Fruit fly (Drosophila melanogaster) whole organism, embryonic: ENCODE data around the gene Scm.

Source experiments
- Asciz ChIP-seq: fragments of 200-800 bp; sonication (Bioruptor generic); optimal IDR thresholded peaks from 2 replicates; lab custom pipeline; 2017; ENCODE audit warnings: missing biosample characterization, mild to moderate bottlenecking, missing genetic modification characterization, missing genetic modification reagents
- Atf6 ChIP-seq: fragments of 200-800 bp; sonication (Bioruptor generic); IDR thresholded peaks from 2 replicates; pipeline ENCODE4 v1.3.6; 2022; ENCODE audit warnings: missing biosample characterization, missing genetic modification characterization
- CG10147 ChIP-seq: fragments of 200-800 bp; sonication (Bioruptor generic); optimal IDR thresholded peaks from 2 replicates; lab custom pipeline; 2019; ENCODE audit warnings: missing biosample characterization, mild to moderate bottlenecking, missing genetic modification characterization, moderate library complexity
- CG10462 ChIP-seq: fragments of 200-800 bp; sonication (Bioruptor generic); optimal IDR thresholded peaks from 2 replicates; lab custom pipeline; 2016; ENCODE audit warnings: missing biosample characterization, missing genetic modification characterization
- CG11093 ChIP-seq: fragments of 200-800 bp; sonication (Bioruptor generic); IDR thresholded peaks from 3 replicates; pipeline ENCODE4 v1.3.6; 2022; ENCODE audit warnings: missing biosample characterization, missing genetic modification characterization
- CG11398 ChIP-seq: fragments of 200-800 bp; sonication (Bioruptor generic); optimal IDR thresholded peaks from 2 replicates; lab custom pipeline; 2016; ENCODE audit warnings: missing biosample characterization, missing genetic modification characterization
- CG11456 ChIP-seq: fragments of 200-800 bp; sonication (Bioruptor generic); IDR thresholded peaks from 3 replicates; pipeline ENCODE4 v1.3.6; 2022; ENCODE audit warnings: missing biosample characterization, missing genetic modification characterization
- CG12219 ChIP-seq: fragments of 200-800 bp; sonication (Bioruptor generic); optimal IDR thresholded peaks from 3 replicates; lab custom pipeline; 2018; ENCODE audit warnings: missing biosample characterization, mild to moderate bottlenecking, missing genetic modification characterization
- CG12744 ChIP-seq: fragments of 200-800 bp; sonication (Bioruptor generic); optimal IDR thresholded peaks from 2 replicates; lab custom pipeline; 2016; ENCODE audit warnings: missing biosample characterization, missing genetic modification characterization
- CG15269 ChIP-seq: fragments of 200-800 bp; sonication (Bioruptor generic); optimal IDR thresholded peaks from 2 replicates; lab custom pipeline; 2018; ENCODE audit warnings: missing biosample characterization, mild to moderate bottlenecking, missing genetic modification characterization, moderate library complexity
- CG15479 ChIP-seq: fragments of 200-800 bp; sonication (Bioruptor generic); optimal IDR thresholded peaks from 3 replicates; lab custom pipeline; 2019; ENCODE audit warnings: missing biosample characterization, mild to moderate bottlenecking, missing genetic modification characterization, moderate library complexity
- CG1647 ChIP-seq: fragments of 200-800 bp; sonication (Bioruptor generic); optimal IDR thresholded peaks from 3 replicates; lab custom pipeline; 2016; ENCODE audit warnings: missing biosample characterization, missing genetic modification characterization
- CG18262 ChIP-seq: fragments of 200-800 bp; optimal IDR thresholded peaks from 3 replicates; lab custom pipeline; 2019; ENCODE audit warnings: missing biosample characterization, mild to moderate bottlenecking, missing genetic modification characterization, moderate library complexity
- CG2875 ChIP-seq: fragments of 200-800 bp; sonication (Bioruptor generic); optimal IDR thresholded peaks from 2 replicates; lab custom pipeline; 2017; ENCODE audit warnings: missing biosample characterization, mild to moderate bottlenecking, missing genetic modification characterization, missing genetic modification reagents
- CG3065 ChIP-seq: fragments of 200-800 bp; sonication (Bioruptor generic); optimal IDR thresholded peaks from 2 replicates; lab custom pipeline; 2016; ENCODE audit warnings: missing biosample characterization, missing genetic modification characterization
- CG31388 ChIP-seq: fragments of 200-800 bp; sonication (Bioruptor generic); optimal IDR thresholded peaks from 2 replicates; lab custom pipeline; 2016; ENCODE audit warnings: missing biosample characterization, missing genetic modification characterization
- CG42726 ChIP-seq: fragments of 200-800 bp; sonication (Bioruptor generic); IDR thresholded peaks from 2 replicates; pipeline ENCODE4 v1.3.6; 2022; ENCODE audit warnings: missing biosample characterization, missing genetic modification characterization; ENCODE audit not compliant: partially characterized antibody
- CG4404 ChIP-seq: fragments of 200-800 bp; sonication (Bioruptor generic); IDR thresholded peaks from 2 replicates; pipeline ENCODE4 v1.3.6; 2022; ENCODE audit warnings: missing biosample characterization, missing genetic modification characterization
- CG6654 ChIP-seq: fragments of 200-800 bp; sonication (Bioruptor generic); optimal IDR thresholded peaks from 2 replicates; lab custom pipeline; 2017; ENCODE audit warnings: missing biosample characterization, mild to moderate bottlenecking, missing genetic modification characterization
- CG6683 ChIP-seq: fragments of 200-800 bp; sonication (Bioruptor generic); optimal IDR thresholded peaks from 2 replicates; lab custom pipeline; 2017; ENCODE audit warnings: missing biosample characterization, mild to moderate bottlenecking, missing genetic modification characterization, missing genetic modification reagents
- CG7271 ChIP-seq: fragments of 200-800 bp; sonication (Bioruptor generic); optimal IDR thresholded peaks from 2 replicates; lab custom pipeline; 2018; ENCODE audit warnings: missing biosample characterization, mild to moderate bottlenecking, missing genetic modification characterization, moderate library complexity
- CG8388 ChIP-seq: fragments of 200-800 bp; sonication (Bioruptor generic); optimal IDR thresholded peaks from 2 replicates; lab custom pipeline; 2019; ENCODE audit warnings: missing biosample characterization, mild to moderate bottlenecking, missing genetic modification characterization, moderate library complexity
- Dip3 ChIP-seq: fragments of 200-800 bp; sonication (Bioruptor generic); optimal IDR thresholded peaks from 3 replicates; lab custom pipeline; 2016; ENCODE audit warnings: missing biosample characterization, missing genetic modification characterization
- Fer1 ChIP-seq: fragments of 200-800 bp; sonication (Bioruptor generic); optimal IDR thresholded peaks from 2 replicates; lab custom pipeline; 2017; ENCODE audit warnings: missing biosample characterization, mild to moderate bottlenecking, missing genetic modification characterization
- GATAe ChIP-seq: fragments of 200-800 bp; sonication (Bioruptor generic); conservative IDR thresholded peaks from 2 replicates; pipeline ENCODE4 v1.3.6; 2022; ENCODE audit warnings: missing biosample characterization, missing genetic modification characterization
- Gsc ChIP-seq: fragments of 200-800 bp; sonication (Bioruptor generic); IDR thresholded peaks from 2 replicates; pipeline ENCODE4 v1.3.6; 2022; ENCODE audit warnings: missing biosample characterization, missing genetic modification characterization
- HLH3B ChIP-seq: fragments of 200-800 bp; sonication (Bioruptor generic); IDR thresholded peaks from 2 replicates; pipeline ENCODE4 v1.3.6; 2022; ENCODE audit warnings: missing biosample characterization, missing genetic modification characterization
- Hr51 ChIP-seq, 2 experiments: fragments of 200-800 bp; sonication (Bioruptor generic); optimal IDR thresholded peaks; 2 replicates in 1 of 2; 3 replicates in 1 of 2; lab custom pipeline; 2016 to 2018; ENCODE audit warnings: missing biosample characterization in 2 of 2, missing genetic modification characterization in 2 of 2, mild to moderate bottlenecking in 1 of 2, moderate library complexity in 1 of 2
- Hsf ChIP-seq: fragments of 200-800 bp; sonication (Bioruptor generic); optimal IDR thresholded peaks from 3 replicates; lab custom pipeline; 2016; ENCODE audit warnings: missing biosample characterization, missing genetic modification characterization
- NK7.1 ChIP-seq: fragments of 200-800 bp; sonication (Bioruptor generic); optimal IDR thresholded peaks from 3 replicates; lab custom pipeline; 2016; ENCODE audit warnings: missing biosample characterization, missing genetic modification characterization
- Side ChIP-seq: fragments of 200-800 bp; sonication (Bioruptor generic); optimal IDR thresholded peaks from 2 replicates; lab custom pipeline; 2016; ENCODE audit warnings: missing biosample characterization, missing genetic modification characterization
- Stat92E ChIP-seq, 3 experiments: fragments of >200 bp in 2 of 3; fragments of 200-800 bp in 1 of 3; sonication (Bioruptor generic) in 1 of 3; optimal IDR thresholded peaks; 2 replicates each; lab custom pipeline; 2017 to 2019; ENCODE audit warnings: missing biosample characterization in 3 of 3, missing genetic modification characterization in 3 of 3, mild to moderate bottlenecking in 1 of 3, moderate library complexity in 1 of 3
- Xrp1 ChIP-seq: fragments of 200-800 bp; sonication (Bioruptor generic); IDR thresholded peaks from 2 replicates; pipeline ENCODE4 v1.3.6; 2022; ENCODE audit warnings: missing biosample characterization, missing genetic modification characterization
- YL-1 ChIP-seq: fragments of 200-800 bp; sonication (Bioruptor generic); optimal IDR thresholded peaks from 3 replicates; lab custom pipeline; 2017; ENCODE audit warnings: missing biosample characterization, mild to moderate bottlenecking, missing genetic modification characterization
- abd-A ChIP-seq: fragments of 200-800 bp; sonication (Bioruptor generic); optimal IDR thresholded peaks from 3 replicates; lab custom pipeline; 2019; ENCODE audit warnings: missing biosample characterization, mild to moderate bottlenecking, missing genetic modification characterization, moderate library complexity
- az2 ChIP-seq: fragments of 200-800 bp; sonication (Bioruptor generic); optimal IDR thresholded peaks from 3 replicates; lab custom pipeline; 2016; ENCODE audit warnings: missing biosample characterization, missing genetic modification characterization
- bbx ChIP-seq: fragments of 200-800 bp; sonication (Bioruptor generic); IDR thresholded peaks from 2 replicates; pipeline ENCODE4 v1.3.6; 2022; ENCODE audit warnings: missing biosample characterization, missing genetic modification characterization; ENCODE audit not compliant: partially characterized antibody
- caup ChIP-seq: fragments of 200-800 bp; sonication (Bioruptor generic); optimal IDR thresholded peaks from 3 replicates; lab custom pipeline; 2017; ENCODE audit warnings: missing biosample characterization, mild to moderate bottlenecking, missing genetic modification characterization, moderate library complexity; ENCODE audit not compliant: severe bottlenecking
- crp ChIP-seq, 2 experiments: fragments of 200-800 bp; sonication (Bioruptor generic); optimal IDR thresholded peaks; 2 replicates in 1 of 2; 3 replicates in 1 of 2; lab custom pipeline; 2017; ENCODE audit warnings: missing biosample characterization in 2 of 2, missing genetic modification characterization in 2 of 2, mild to moderate bottlenecking in 1 of 2, moderate library complexity in 1 of 2
- esg ChIP-seq: fragments of 200-800 bp; sonication (Bioruptor generic); conservative IDR thresholded peaks from 2 replicates; pipeline ENCODE4 v1.3.6; 2022; ENCODE audit warnings: missing biosample characterization, missing genetic modification characterization
- inv ChIP-seq: fragments of 200-800 bp; sonication (Bioruptor generic); IDR thresholded peaks from 2 replicates; pipeline ENCODE4 v1.3.6; 2022; ENCODE audit warnings: missing biosample characterization, missing genetic modification characterization; ENCODE audit not compliant: partially characterized antibody
- knrl ChIP-seq: fragments of 200-800 bp; sonication (Bioruptor generic); IDR thresholded peaks from 3 replicates; pipeline ENCODE4 v1.3.6; 2022; ENCODE audit warnings: missing biosample characterization, missing genetic modification characterization; ENCODE audit not compliant: partially characterized antibody
- lilli ChIP-seq: fragments of 200-800 bp; sonication (Bioruptor generic); optimal IDR thresholded peaks from 3 replicates; lab custom pipeline; 2016; ENCODE audit warnings: missing biosample characterization, missing genetic modification characterization
- nerfin-1 ChIP-seq: fragments of 200-800 bp; sonication (Bioruptor generic); optimal IDR thresholded peaks from 3 replicates; lab custom pipeline; 2019; ENCODE audit warnings: missing biosample characterization, mild to moderate bottlenecking, missing genetic modification characterization, moderate library complexity
- run ChIP-seq: fragments of 200-800 bp; sonication (Bioruptor generic); optimal IDR thresholded peaks from 3 replicates; lab custom pipeline; 2018; ENCODE audit warnings: missing biosample characterization, mild to moderate bottlenecking, missing genetic modification characterization
- sna ChIP-seq: fragments of 200-800 bp; sonication (Bioruptor generic); IDR thresholded peaks from 2 replicates; pipeline ENCODE4 v1.3.6; 2022; ENCODE audit warnings: missing biosample characterization, missing genetic modification characterization; ENCODE audit not compliant: partially characterized antibody
- tin ChIP-seq: fragments of 200-800 bp; sonication (Bioruptor generic); optimal IDR thresholded peaks from 3 replicates; lab custom pipeline; 2016; ENCODE audit warnings: missing biosample characterization, missing genetic modification characterization
- zen ChIP-seq: fragments of 200-800 bp; sonication (Bioruptor generic); optimal IDR thresholded peaks from 3 replicates; lab custom pipeline; 2018; ENCODE audit warnings: missing biosample characterization, mild to moderate bottlenecking, missing genetic modification characterization, moderate library complexity

The Scm gene

dm6 chr3R:9626880-9627401 lies 10.5 kb downstream of the Scm start, which contains the start of the genes CG9427 and CG8319 (continued):
- TF ChIP-seq bbx (GFP tag; lab: Robert Waterston, UW) (peak; percentile 74), CG12219 (no peak), CG10147 (GFP tag; lab: Kevin White, UChicago) (peak; percentile 70), CG15479 (GFP tag; lab: Kevin White, UChicago) (no peak), zen (tag; lab: Kevin White, UChicago) (peak; percentile 72), inv (GFP tag; lab: Robert Waterston, UW) (peak; percentile 67), CG42726 (GFP tag; lab: Robert Waterston, UW) (no peak; the same call in 1 of the 2 replicates), CG4404 (GFP tag; lab: Robert Waterston, UW) (no peak; the same call in 1 of the 2 replicates), Asciz (GFP tag; lab: Kevin White, UChicago) (peak; percentile 7), sna (GFP tag; lab: Robert Waterston, UW) (peak; percentile 94), CG2875 (GFP tag; lab: Kevin White, UChicago) (peak; percentile 3), CG8388 (GFP tag; lab: Kevin White, UChicago) (peak; percentile 50), CG6654 (GFP tag; lab: Kevin White, UChicago) (no peak), knrl (GFP tag; lab: Robert Waterston, UW) (peak; percentile 87), lilli (GFP tag; lab: Kevin White, UChicago) (peak; percentile 87), CG10462 (peak; percentile 48), CG7271 (no peak), esg (peak; percentile 56; the same call in 1 of the 2 replicates), NK7.1 (GFP tag; lab: Kevin White, UChicago) (no peak), Hr51 (GFP tag; optimal IDR thresholded peaks at IDR 0.05; lab: Kevin White, UChicago) (peak; percentile 56 to 63), Gsc (GFP tag; lab: Robert Waterston, UW) (no peak), CG1647 (GFP tag; lab: Kevin White, UChicago) (no peak), caup (peak; percentile 34), tin (GFP tag; lab: Kevin White, UChicago) (peak; percentile 71), Xrp1 (GFP tag; lab: Robert Waterston, UW) (peak; percentile 67; the same call in 1 of the 2 replicates), CG12744 (GFP tag; lab: Kevin White, UChicago) (peak; percentile 38), GATAe (GFP tag; lab: Robert Waterston, UW) (no peak), HLH3B (GFP tag; lab: Robert Waterston, UW) (no peak), Atf6 (GFP tag; lab: Robert Waterston, UW) (no peak; the same call in 1 of the 2 replicates), nerfin-1 (peak; percentile 36), Stat92E (GFP tag; optimal IDR thresholded peaks at IDR 0.05; lab: Kevin White, UChicago) (peak in 1 of 3 experiments; percentile 31), az2 (GFP tag; lab: Kevin White, UChicago) (peak; percentile 51), CG11398 (GFP tag; lab: Kevin White, UChicago) (peak; percentile 22), CG15269 (tag; lab: Kevin White, UChicago) (peak; percentile 62), abd-A (tag; lab: Kevin White, UChicago) (no peak), YL-1 (GFP tag; lab: Kevin White, UChicago) (peak; percentile 51), CG31388 (GFP tag; lab: Kevin White, UChicago) (peak; percentile 36), Fer1 (GFP tag; lab: Kevin White, UChicago) (peak; percentile 75), run (tag; lab: Kevin White, UChicago) (peak; percentile 35), CG18262 (tag; lab: Kevin White, UChicago) (peak; percentile 61), Side (peak; percentile 24), crp (GFP tag; optimal IDR thresholded peaks at IDR 0.05; lab: Kevin White, UChicago) (no peak), Hsf (peak; percentile 75), CG3065 (GFP tag; lab: Kevin White, UChicago) (peak; percentile 41), CG11456 (GFP tag; lab: Robert Waterston, UW) (0 out of 3 replicates have a peak, but pooled peaks have one; percentile 40), CG11093 (no peak), Dip3 (GFP tag; lab: Kevin White, UChicago) (peak; percentile 58), CG6683 (no peak)
